Worm (Caenorhabditis elegans) whole organism, late embryonic: ENCODE measurements around the gene ZK822.1.

Source experiments
- C08G9.2 ChIP-seq: sonication (generic microtip); optimal IDR thresholded peaks from 2 replicates; lab custom pipeline; 2016; ENCODE audit warnings: mild to moderate bottlenecking, missing genetic modification characterization, moderate library complexity, missing compliant biosample characterization
- C38D4.7 ChIP-seq: fragments of 200-800 bp; sonication (Bioruptor generic); optimal IDR thresholded peaks from 2 replicates; lab custom pipeline; 2018; ENCODE audit warnings: mild to moderate bottlenecking, missing genetic modification characterization, moderate library complexity, missing compliant biosample characterization
- ahr-1 ChIP-seq: sonication (generic microtip); optimal IDR thresholded peaks from 2 replicates; lab custom pipeline; 2016; ENCODE audit warnings: missing genetic modification characterization, missing compliant biosample characterization
- ceh-14 ChIP-seq: sonication (generic microtip); optimal IDR thresholded peaks from 2 replicates; lab custom pipeline; 2016; ENCODE audit warnings: missing genotype, missing genetic modification characterization, missing compliant biosample characterization
- ceh-18 ChIP-seq: sonication (generic microtip); optimal IDR thresholded peaks from 2 replicates; lab custom pipeline; 2016; ENCODE audit warnings: missing genetic modification characterization, missing compliant biosample characterization
- ceh-22 ChIP-seq: sonication (generic microtip); optimal IDR thresholded peaks from 2 replicates; lab custom pipeline; 2017; ENCODE audit warnings: missing biosample characterization, missing genetic modification characterization
- ceh-31 ChIP-seq: sonication (generic microtip); optimal IDR thresholded peaks from 2 replicates; lab custom pipeline; 2016; ENCODE audit warnings: missing genetic modification characterization, missing compliant biosample characterization
- ceh-34 ChIP-seq: sonication (generic microtip); optimal IDR thresholded peaks from 2 replicates; lab custom pipeline; 2016; ENCODE audit warnings: mild to moderate bottlenecking, missing genetic modification characterization, missing compliant biosample characterization
- ceh-45 ChIP-seq: fragments of 200-800 bp; sonication (Bioruptor generic); IDR thresholded peaks from 2 replicates; pipeline ENCODE4 v1.3.6; 2022; ENCODE audit warnings: missing genetic modification reagents, missing genetic modification characterization, missing compliant biosample characterization
- ceh-9 ChIP-seq: sonication (generic microtip); optimal IDR thresholded peaks from 2 replicates; lab custom pipeline; 2016; ENCODE audit warnings: mild to moderate bottlenecking, missing genetic modification characterization, inconsistent platforms, missing compliant biosample characterization
- che-1 ChIP-seq: sonication (generic microtip); optimal IDR thresholded peaks from 2 replicates; lab custom pipeline; 2016; ENCODE audit warnings: mild to moderate bottlenecking, missing genetic modification characterization, missing compliant biosample characterization
- dmd-4 ChIP-seq: sonication (generic microtip); optimal IDR thresholded peaks from 2 replicates; lab custom pipeline; 2016; ENCODE audit warnings: borderline replicate concordance, missing genetic modification characterization, missing compliant biosample characterization
- dve-1 ChIP-seq: sonication (generic microtip); optimal IDR thresholded peaks from 2 replicates; lab custom pipeline; 2017; ENCODE audit warnings: antibody characterized with exemption, mild to moderate bottlenecking, missing genetic modification characterization, missing compliant biosample characterization
- ets-4 ChIP-seq: sonication (generic microtip); optimal IDR thresholded peaks from 2 replicates; lab custom pipeline; 2016; ENCODE audit warnings: missing genetic modification characterization, missing compliant biosample characterization
- eyg-1 ChIP-seq: sonication (generic microtip); optimal IDR thresholded peaks from 2 replicates; lab custom pipeline; 2016; ENCODE audit warnings: missing genotype, missing genetic modification characterization, missing compliant biosample characterization
- fkh-10 ChIP-seq: fragments of 150-350 bp; optimal IDR thresholded peaks from 2 replicates; lab custom pipeline; 2014; ENCODE audit warnings: missing biosample characterization, missing genetic modification reagents, missing genetic modification characterization
- hlh-13 ChIP-seq: fragments of 200-800 bp; sonication (Bioruptor generic); optimal IDR thresholded peaks from 2 replicates; lab custom pipeline; 2018; ENCODE audit warnings: mild to moderate bottlenecking, missing genetic modification characterization, missing compliant biosample characterization
- hlh-15 ChIP-seq: sonication (generic microtip); optimal IDR thresholded peaks from 2 replicates; lab custom pipeline; 2016; ENCODE audit warnings: missing genetic modification characterization, missing compliant biosample characterization
- hlh-30 ChIP-seq: sonication (generic microtip); optimal IDR thresholded peaks from 2 replicates; lab custom pipeline; 2017; ENCODE audit warnings: antibody characterized with exemption, missing genetic modification characterization, missing compliant biosample characterization; ENCODE audit not compliant: insufficient read depth
- hlh-8 ChIP-seq: sonication (generic microtip); optimal IDR thresholded peaks from 2 replicates; lab custom pipeline; 2016; ENCODE audit warnings: missing genotype, missing genetic modification characterization, missing compliant biosample characterization
- lin-11 ChIP-seq: fragments of 200-800 bp; sonication (Bioruptor generic); optimal IDR thresholded peaks from 2 replicates; lab custom pipeline; 2018; ENCODE audit warnings: mild to moderate bottlenecking, missing genetic modification characterization, missing compliant biosample characterization
- madf-2 ChIP-seq: sonication (generic microtip); optimal IDR thresholded peaks from 2 replicates; lab custom pipeline; 2017; ENCODE audit warnings: missing genetic modification characterization, missing compliant biosample characterization
- nhr-11 ChIP-seq: fragments of 150-350 bp; optimal IDR thresholded peaks from 2 replicates; lab custom pipeline; 2014; ENCODE audit warnings: missing biosample characterization, missing genetic modification characterization
- nhr-232 ChIP-seq: sonication (generic microtip); optimal IDR thresholded peaks from 2 replicates; lab custom pipeline; 2016; ENCODE audit warnings: missing genetic modification characterization, missing compliant biosample characterization
- odd-2 ChIP-seq: sonication (generic microtip); optimal IDR thresholded peaks from 2 replicates; lab custom pipeline; 2017; ENCODE audit warnings: antibody characterized with exemption, mild to moderate bottlenecking, missing genetic modification characterization, missing compliant biosample characterization
- pat-9 ChIP-seq: fragments of 200-800 bp; sonication (Bioruptor generic); optimal IDR thresholded peaks from 2 replicates; lab custom pipeline; 2018; ENCODE audit warnings: mild to moderate bottlenecking, missing genetic modification characterization, moderate library complexity, missing compliant biosample characterization
- pax-1 ChIP-seq: fragments of 150-350 bp; optimal IDR thresholded peaks from 2 replicates; lab custom pipeline; 2014; ENCODE audit warnings: missing biosample characterization, missing genetic modification characterization
- pha-2 ChIP-seq: sonication (generic microtip); optimal IDR thresholded peaks from 2 replicates; lab custom pipeline; 2017; ENCODE audit warnings: mild to moderate bottlenecking, missing genetic modification characterization, missing compliant biosample characterization
- pqm-1 ChIP-seq: sonication (generic microtip); optimal IDR thresholded peaks from 2 replicates; lab custom pipeline; 2016; ENCODE audit warnings: missing genetic modification characterization, missing compliant biosample characterization
- pros-1 ChIP-seq: fragments of 150-350 bp; optimal IDR thresholded peaks from 2 replicates; lab custom pipeline; 2014; ENCODE audit warnings: missing biosample characterization, missing genetic modification reagents, missing genetic modification characterization
- ref-2 ChIP-seq: sonication (generic microtip); optimal IDR thresholded peaks from 2 replicates; lab custom pipeline; 2016; ENCODE audit warnings: missing genetic modification characterization, missing compliant biosample characterization
- sox-2 ChIP-seq: fragments of 200-800 bp; sonication (Bioruptor generic); IDR thresholded peaks from 2 replicates; pipeline ENCODE4 v1.3.6; 2022; ENCODE audit warnings: missing genetic modification reagents, missing genetic modification characterization, missing compliant biosample characterization
- sox-4 ChIP-seq: sonication (generic microtip); optimal IDR thresholded peaks from 2 replicates; lab custom pipeline; 2017; ENCODE audit warnings: mild to moderate bottlenecking, missing genetic modification characterization, inconsistent platforms, missing compliant biosample characterization
- syd-9 ChIP-seq: sonication (generic microtip); optimal IDR thresholded peaks from 2 replicates; lab custom pipeline; 2016; ENCODE audit warnings: mild to moderate bottlenecking, missing genetic modification characterization, moderate library complexity, missing compliant biosample characterization
- tbx-7 ChIP-seq: sonication (generic microtip); optimal IDR thresholded peaks from 2 replicates; lab custom pipeline; 2016; ENCODE audit warnings: missing genotype, missing genetic modification characterization, missing compliant biosample characterization
- unc-42 ChIP-seq: sonication (generic microtip); optimal IDR thresholded peaks from 2 replicates; lab custom pipeline; 2016; ENCODE audit warnings: missing genotype, missing genetic modification characterization, missing compliant biosample characterization
- unc-55 ChIP-seq: sonication (generic microtip); optimal IDR thresholded peaks from 2 replicates; lab custom pipeline; 2017; ENCODE audit warnings: missing biosample characterization, missing genetic modification reagents, missing genetic modification characterization
- unc-86 ChIP-seq: sonication (generic microtip); optimal IDR thresholded peaks from 2 replicates; lab custom pipeline; 2016; ENCODE audit warnings: missing genetic modification characterization, missing compliant biosample characterization
- zip-5 ChIP-seq: sonication (generic microtip); optimal IDR thresholded peaks from 2 replicates; lab custom pipeline; 2016; ENCODE audit warnings: missing genetic modification characterization, missing compliant biosample characterization
- ztf-16 ChIP-seq: sonication (generic microtip); optimal IDR thresholded peaks from 2 replicates; lab custom pipeline; 2017; ENCODE audit warnings: missing genetic modification characterization, missing compliant biosample characterization

The ZK822.1 gene

ce11 chrIV:11959573-11959972 is 37.6 kb upstream of the ZK822.1 start, which contains the start of gene tgt-1:
Gene tgt-1, minus strand, starts transcription at chrIV:11959804.
- TF ChIP-seq ref-2 (tag; lab: Kevin White, UChicago) (no peak), madf-2 (no peak), ets-4 (tag; lab: Kevin White, UChicago) (no peak), ceh-22 (tag; lab: Kevin White, UChicago) (no peak), hlh-8 (no peak), ceh-9 (tag; lab: Kevin White, UChicago) (no peak), unc-42 (tag; lab: Kevin White, UChicago) (no peak), fkh-10 (no peak), C38D4.7 (no peak), pax-1 (tag; lab: Kevin White, UChicago) (no peak), ahr-1 (tag; lab: Kevin White, UChicago) (no peak), C08G9.2 (tag; lab: Kevin White, UChicago) (no peak), ceh-14 (tag; lab: Kevin White, UChicago) (no peak)

ce11 chrIV:11957074-11957473 is 35.1 kb upstream of the ZK822.1 start:
- TF ChIP-seq ceh-18, result peak; percentile 4
- TF ChIP-seq ceh-22 (tag; lab: Kevin White, UChicago), result no peak
- no peak for TF ChIP-seq ref-2 (tag; lab: Kevin White, UChicago)
- no peak for TF ChIP-seq eyg-1 (tag; lab: Kevin White, UChicago)

ce11 chrIV:11956387-11956786 is 34.5 kb upstream of the ZK822.1 start:
- TF ChIP-seq nhr-232 (tag; lab: Kevin White, UChicago) (no peak), ets-4 (tag; lab: Kevin White, UChicago) (no peak), ztf-16 (no peak), pros-1 (tag; lab: Kevin White, UChicago) (no peak), nhr-11 (tag; lab: Kevin White, UChicago) (no peak), pha-2 (tag; lab: Kevin White, UChicago) (no peak), dve-1 (tag; lab: Kevin White, UChicago) (no peak), pax-1 (tag; lab: Kevin White, UChicago) (no peak), ceh-31 (tag; lab: Kevin White, UChicago) (no peak), fkh-10 (no peak), hlh-8 (no peak), ceh-9 (tag; lab: Kevin White, UChicago) (no peak), pat-9 (tag; lab: Kevin White, UChicago) (no peak), ceh-18 (peak; percentile 85), zip-5 (tag; lab: Kevin White, UChicago) (no peak), ceh-14 (tag; lab: Kevin White, UChicago) (no peak), hlh-30 (tag; lab: Kevin White, UChicago) (peak; percentile 68), che-1 (tag; lab: Kevin White, UChicago) (no peak), hlh-13 (GFP tag; lab: Kevin White, UChicago) (no peak), C38D4.7 (no peak), unc-55 (GFP tag; lab: Kevin White, UChicago) (peak; percentile 37), sox-2 (no peak), syd-9 (tag; lab: Kevin White, UChicago) (no peak), pqm-1 (tag; lab: Kevin White, UChicago) (peak; percentile 50), ceh-45 (GFP tag; lab: Robert Waterston, UW) (no peak), ceh-34 (tag; lab: Kevin White, UChicago) (no peak), hlh-15 (tag; lab: Kevin White, UChicago) (no peak), dmd-4 (tag; lab: Kevin White, UChicago) (no peak), lin-11 (tag; lab: Kevin White, UChicago) (no peak), odd-2 (tag; lab: Kevin White, UChicago) (no peak), C08G9.2 (tag; lab: Kevin White, UChicago) (no peak), unc-86 (no peak), ref-2 (tag; lab: Kevin White, UChicago) (no peak), tbx-7 (tag; lab: Kevin White, UChicago) (no peak), eyg-1 (tag; lab: Kevin White, UChicago) (no peak), sox-4 (tag; lab: Kevin White, UChicago) (no peak)
